Fruit fly (Drosophila melanogaster) whole organism, adult: ENCODE data around the gene CG44774.

Experiments used
- cnc ChIP-seq, 2 experiments: fragments of >200 bp; optimal IDR thresholded peaks; 2 replicates each; lab custom pipeline; 2017
- pad ChIP-seq: fragments of 200-800 bp; sonication (Bioruptor generic); optimal IDR thresholded peaks from 3 replicates; lab custom pipeline; 2017; ENCODE audit warnings: missing biosample characterization, missing genetic modification characterization, mild to moderate bottlenecking, moderate library complexity, missing genetic modification reagents

- TF ChIP-seq cnc (optimal IDR thresholded peaks at IDR 0.05; lab: Kevin White, UChicago), result no peak
- peak; percentile 48 for TF ChIP-seq pad (GFP tag; lab: Kevin White, UChicago)
These were observed 19.5 kb downstream of the CG44774 start, which contains the start of the genes CG4041 and Hgsnat for dm6 chrX:4918228-4919022.
